Worm (Caenorhabditis elegans): ENCODE measurements around the gene rfc-4.
A peak's percentile ranks its signal among the peaks of the same experiment; 100 is the strongest.

The rfc-4 gene

DNA sequence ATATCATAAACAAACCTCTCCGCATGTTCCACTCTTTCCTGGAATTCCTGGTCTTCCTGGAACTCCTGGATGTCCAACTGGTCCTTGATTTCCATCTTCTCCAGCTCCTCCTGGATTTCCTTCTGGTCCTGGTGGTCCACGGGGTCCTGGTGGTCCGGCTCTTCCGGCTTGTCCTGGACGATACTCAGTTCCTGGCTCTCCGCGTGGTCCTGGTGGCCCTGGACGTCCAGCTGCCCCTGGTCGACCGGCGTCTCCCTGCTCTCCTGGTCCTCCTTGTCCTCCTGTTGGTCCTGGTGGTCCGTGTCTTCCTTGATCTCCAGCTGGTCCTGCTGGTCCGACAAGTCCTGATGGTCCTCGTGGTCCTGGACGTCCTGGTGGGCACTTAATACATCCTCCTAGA is 47.7 kb downstream of the rfc-4 start:
- TF ChIP-seq ztf-25 (GFP tag; IDR thresholded peaks at IDR 0.05) (0 out of 2 replicates have a peak, but pooled peaks have one; percentile 33), zfh-2 (GFP tag; conservative IDR thresholded peaks at IDR 0.05) (peak; percentile 92), egrh-3 (GFP tag; IDR thresholded peaks at IDR 0.05) (peak; percentile 90), F10E7.11 (tag; optimal IDR thresholded peaks at IDR 0.05) (no peak)

DNA sequence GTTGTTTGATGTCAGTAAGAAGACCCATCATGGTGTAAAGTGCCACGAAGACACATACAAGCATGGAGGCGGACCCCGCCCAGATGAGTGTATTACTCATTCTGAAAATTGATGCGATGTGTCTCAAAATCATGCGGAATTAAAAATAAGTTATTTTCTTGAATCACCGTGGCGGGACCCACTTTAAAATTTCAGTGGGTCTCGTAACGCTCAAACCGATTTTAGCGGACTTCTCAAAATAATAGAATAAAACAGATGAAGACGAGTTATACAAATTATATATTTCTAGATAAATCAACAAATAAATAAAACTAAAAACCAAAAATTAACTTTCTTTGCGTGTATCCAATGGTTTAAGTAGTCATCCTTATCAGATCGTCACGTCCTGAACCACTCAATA is 48.4 kb downstream of the rfc-4 start, which contains the start of gene col-8:
TSS of gene col-8 (minus strand) at position 101 of the 400 bp plus-strand sequence.
- TF ChIP-seq akir-1 (GFP tag; optimal IDR thresholded peaks at IDR 0.05) = no peak
- TF ChIP-seq ztf-18 (tag; optimal IDR thresholded peaks at IDR 0.05) = no peak
- no peak for TF ChIP-seq repo-1 (tag; optimal IDR thresholded peaks at IDR 0.05)
- TF ChIP-seq ceh-58 (GFP tag; IDR thresholded peaks at IDR 0.05) = no peak
- no peak for TF ChIP-seq rpc-1 (optimal IDR thresholded peaks at IDR 0.05)
- no peak for TF ChIP-seq rpc-1 (tag; optimal IDR thresholded peaks at IDR 0.05)
- no peak for TF ChIP-seq madf-6 (GFP tag; IDR thresholded peaks at IDR 0.05)
- TF ChIP-seq dpff-1 (tag; optimal IDR thresholded peaks at IDR 0.05) = no peak
- no peak for TF ChIP-seq fkh-3 (tag; optimal IDR thresholded peaks at IDR 0.05)
- TF ChIP-seq mel-28 (tag; optimal IDR thresholded peaks at IDR 0.05; ENCODE audit: borderline replicate concordance) = no peak
- no peak for TF ChIP-seq nhr-27 (tag; optimal IDR thresholded peaks at IDR 0.05)
- TF ChIP-seq him-1 (tag; optimal IDR thresholded peaks at IDR 0.05) = no peak

DNA sequence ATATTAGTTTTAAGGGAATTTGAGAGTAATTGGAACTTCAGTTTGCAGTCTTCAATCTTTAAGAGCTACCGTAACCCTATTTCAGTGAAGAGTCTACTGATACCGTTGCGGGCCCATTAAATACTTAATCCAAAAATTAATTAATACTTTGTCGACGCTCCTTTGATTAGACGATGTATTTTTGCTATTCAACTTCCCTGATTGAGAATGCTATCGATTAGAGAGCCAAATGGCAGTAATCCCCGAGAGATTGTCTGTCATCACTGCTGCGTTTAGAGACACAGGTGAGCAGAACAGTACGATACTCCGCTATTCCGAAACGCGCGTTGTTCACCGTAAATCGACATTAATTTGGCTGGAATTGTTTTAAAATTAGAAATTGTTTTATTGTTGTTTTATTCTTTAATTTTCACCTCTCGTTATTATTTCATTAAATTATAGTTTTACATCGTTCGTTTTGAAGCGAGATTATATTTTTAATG is 49.1 kb downstream of the rfc-4 start, which contains the start of gene rfl-1:
TSS of gene rfl-1 (plus strand) at position 51 of the 482 bp plus-strand sequence.
- peak; percentile 97 for TF ChIP-seq attf-3 (GFP tag; conservative IDR thresholded peaks at IDR 0.05)
- no peak for TF ChIP-seq ceh-100 (GFP tag; IDR thresholded peaks at IDR 0.05)
- TF ChIP-seq fkh-3 (tag; optimal IDR thresholded peaks at IDR 0.05) = no peak
- TF ChIP-seq hmg-1.2 (GFP tag; IDR thresholded peaks at IDR 0.05) = peak; percentile 99
- no peak for TF ChIP-seq ZK185.1 (tag; optimal IDR thresholded peaks at IDR 0.05; ENCODE audit: poor library complexity, severe bottlenecking)
- TF ChIP-seq ztf-26 (tag; optimal IDR thresholded peaks at IDR 0.05) = no peak
- peak; percentile 19 for TF ChIP-seq F23B12.7 (tag; optimal IDR thresholded peaks at IDR 0.05; ENCODE audit: insufficient read depth)
- TF ChIP-seq mcd-1 (GFP tag; IDR thresholded peaks at IDR 0.05) = 0 out of 2 replicates have a peak, but pooled peaks have one; percentile 26
- TF ChIP-seq madf-6 (GFP tag; IDR thresholded peaks at IDR 0.05) = 0 out of 2 replicates have a peak, but pooled peaks have one; percentile 7
- TF ChIP-seq him-1 (tag; optimal IDR thresholded peaks at IDR 0.05) = peak; percentile 25
- TF ChIP-seq attf-5 (GFP tag; optimal IDR thresholded peaks at IDR 0.05) = peak; percentile 19
- TF ChIP-seq lsl-1 (GFP tag; optimal IDR thresholded peaks at IDR 0.05) = peak; percentile 12
- TF ChIP-seq snpc-3.4 (tag; optimal IDR thresholded peaks at IDR 0.05) = peak; percentile 20

Measured in whole organism, young adult.